Fruit fly (Drosophila melanogaster) whole organism, embryonic: Measurements from ENCODE around the gene CG6163.
A peak's percentile ranks its signal among the peaks of the same experiment; 100 is the strongest.

Experiments
- Abd-B ChIP-seq: fragments of 200-800 bp; sonication (Bioruptor generic); optimal IDR thresholded peaks from 2 replicates; lab custom pipeline; 2018; ENCODE audit warnings: missing biosample characterization, mild to moderate bottlenecking, missing genetic modification characterization, moderate library complexity
- Ada2b ChIP-seq: fragments of 200-800 bp; sonication (Bioruptor generic); IDR thresholded peaks from 2 replicates; pipeline ENCODE4 v1.3.6; 2022; ENCODE audit warnings: missing biosample characterization, missing genetic modification characterization
- Blimp-1 ChIP-seq: fragments of 200-800 bp; sonication (Bioruptor generic); optimal IDR thresholded peaks from 3 replicates; lab custom pipeline; 2018; ENCODE audit warnings: missing biosample characterization, missing genetic modification characterization, mild to moderate bottlenecking, moderate library complexity, missing genetic modification reagents
- CG10462 ChIP-seq: fragments of 200-800 bp; sonication (Bioruptor generic); optimal IDR thresholded peaks from 2 replicates; lab custom pipeline; 2016; ENCODE audit warnings: missing biosample characterization, missing genetic modification characterization
- CG10654 ChIP-seq: fragments of 200-800 bp; sonication (Bioruptor generic); optimal IDR thresholded peaks from 2 replicates; lab custom pipeline; 2016; ENCODE audit warnings: missing biosample characterization, missing genetic modification characterization
- CG12236 ChIP-seq: fragments of 200-800 bp; sonication (Bioruptor generic); optimal IDR thresholded peaks from 2 replicates; lab custom pipeline; 2016; ENCODE audit warnings: missing biosample characterization, missing genetic modification characterization
- CG12769 ChIP-seq: fragments of 200-800 bp; sonication (Bioruptor generic); optimal IDR thresholded peaks from 2 replicates; lab custom pipeline; 2019; ENCODE audit warnings: missing biosample characterization, mild to moderate bottlenecking, missing genetic modification characterization, moderate library complexity
- CG14667 ChIP-seq: fragments of 200-800 bp; sonication (Bioruptor generic); IDR thresholded peaks from 2 replicates; pipeline ENCODE4 v1.3.6; 2022; ENCODE audit warnings: missing biosample characterization, missing genetic modification characterization
- CG15073 ChIP-seq: fragments of 200-800 bp; sonication (Bioruptor generic); optimal IDR thresholded peaks from 2 replicates; lab custom pipeline; 2016; ENCODE audit warnings: missing biosample characterization, missing genetic modification characterization
- CG1603 ChIP-seq: fragments of 200-800 bp; sonication (Bioruptor generic); optimal IDR thresholded peaks from 2 replicates; lab custom pipeline; 2019; ENCODE audit warnings: missing biosample characterization, mild to moderate bottlenecking, missing genetic modification characterization, moderate library complexity
- CG16779 ChIP-seq: fragments of 200-800 bp; sonication (Bioruptor generic); IDR thresholded peaks from 2 replicates; pipeline ENCODE4 v1.3.6; 2022; ENCODE audit warnings: missing biosample characterization, missing genetic modification characterization
- CG17359 ChIP-seq: fragments of 200-800 bp; sonication (Bioruptor generic); optimal IDR thresholded peaks from 3 replicates; lab custom pipeline; 2018; ENCODE audit warnings: missing biosample characterization, mild to moderate bottlenecking, missing genetic modification characterization, moderate library complexity
- CG17361 ChIP-seq: fragments of 200-800 bp; sonication (Bioruptor generic); IDR thresholded peaks from 3 replicates; pipeline ENCODE4 v1.3.6; 2022; ENCODE audit warnings: missing biosample characterization, missing genetic modification characterization
- CG3065 ChIP-seq: fragments of 200-800 bp; sonication (Bioruptor generic); optimal IDR thresholded peaks from 2 replicates; lab custom pipeline; 2016; ENCODE audit warnings: missing biosample characterization, missing genetic modification characterization
- CG31388 ChIP-seq: fragments of 200-800 bp; sonication (Bioruptor generic); optimal IDR thresholded peaks from 2 replicates; lab custom pipeline; 2016; ENCODE audit warnings: missing biosample characterization, missing genetic modification characterization
- CG4360 ChIP-seq: fragments of 200-800 bp; sonication (Bioruptor generic); IDR thresholded peaks from 2 replicates; pipeline ENCODE4 v1.3.6; 2022; ENCODE audit warnings: missing biosample characterization, missing genetic modification characterization
- CG4707 ChIP-seq: fragments of 200-800 bp; sonication (Bioruptor generic); optimal IDR thresholded peaks from 2 replicates; lab custom pipeline; 2018; ENCODE audit warnings: missing biosample characterization, mild to moderate bottlenecking, missing genetic modification characterization, moderate library complexity
- CG4730 ChIP-seq: fragments of 200-800 bp; sonication (Bioruptor generic); IDR thresholded peaks from 2 replicates; pipeline ENCODE4 v1.3.6; 2022; ENCODE audit warnings: missing biosample characterization, missing genetic modification characterization
- CG6813 ChIP-seq: fragments of 200-800 bp; sonication (Bioruptor generic); optimal IDR thresholded peaks from 2 replicates; lab custom pipeline; 2017; ENCODE audit warnings: missing biosample characterization, missing genetic modification characterization, mild to moderate bottlenecking, moderate library complexity, missing genetic modification reagents
- CG8281 ChIP-seq: fragments of 200-800 bp; sonication (Bioruptor generic); optimal IDR thresholded peaks from 2 replicates; lab custom pipeline; 2018; ENCODE audit warnings: missing biosample characterization, mild to moderate bottlenecking, missing genetic modification characterization, moderate library complexity
- CG8290 ChIP-seq, 3 experiments: fragments of 200-800 bp; sonication (Bioruptor generic); optimal IDR thresholded peaks; 2 replicates each; lab custom pipeline; 2016 to 2019; ENCODE audit warnings: missing biosample characterization in 3 of 3, missing genetic modification characterization in 3 of 3, mild to moderate bottlenecking in 2 of 3, moderate library complexity in 1 of 3
- D ChIP-seq, 2 experiments: fragments of 200-800 bp in 1 of 2; fragments of >200 bp in 1 of 2; sonication (Bioruptor generic) in 1 of 2; optimal IDR thresholded peaks; 2 replicates in 1 of 2; 3 replicates in 1 of 2; lab custom pipeline; 2017; ENCODE audit warnings: mild to moderate bottlenecking in 1 of 2, missing biosample characterization in 1 of 2, missing genetic modification characterization in 1 of 2, missing genetic modification reagents in 1 of 2
- Doc3 ChIP-seq: fragments of 200-800 bp; sonication (Bioruptor generic); IDR thresholded peaks from 3 replicates; pipeline ENCODE4 v1.3.6; 2022; ENCODE audit warnings: missing biosample characterization, missing genetic modification characterization; ENCODE audit not compliant: partially characterized antibody
- Hr39 ChIP-seq: fragments of >200 bp; optimal IDR thresholded peaks from 2 replicates; lab custom pipeline; 2017
- Jarid2 ChIP-seq: fragments of 200-800 bp; sonication (Bioruptor generic); optimal IDR thresholded peaks from 3 replicates; lab custom pipeline; 2017; ENCODE audit warnings: mild to moderate bottlenecking, missing biosample characterization, missing genetic modification reagents, missing genetic modification characterization
- NC2β ChIP-seq: fragments of 200-800 bp; sonication (Bioruptor generic); optimal IDR thresholded peaks from 2 replicates; lab custom pipeline; 2016; ENCODE audit warnings: missing biosample characterization, missing genetic modification characterization
- NK7.1 ChIP-seq: fragments of 200-800 bp; sonication (Bioruptor generic); optimal IDR thresholded peaks from 3 replicates; lab custom pipeline; 2016; ENCODE audit warnings: missing biosample characterization, missing genetic modification characterization
- Oaz ChIP-seq: fragments of 200-800 bp; sonication (Bioruptor generic); IDR thresholded peaks from 2 replicates; pipeline ENCODE4 v1.3.6; 2022; ENCODE audit warnings: missing biosample characterization, missing genetic modification characterization
- Sox100B ChIP-seq: fragments of 200-800 bp; sonication (Bioruptor generic); optimal IDR thresholded peaks from 3 replicates; lab custom pipeline; 2018; ENCODE audit warnings: missing biosample characterization, mild to moderate bottlenecking, missing genetic modification characterization
- Taf1 ChIP-seq: fragments of 200-800 bp; sonication (Bioruptor generic); IDR thresholded peaks from 2 replicates; pipeline ENCODE4 v1.3.6; 2022; ENCODE audit warnings: missing biosample characterization, missing genetic modification characterization
- cato ChIP-seq: fragments of 200-800 bp; sonication (Bioruptor generic); optimal IDR thresholded peaks from 2 replicates; lab custom pipeline; 2016; ENCODE audit warnings: missing biosample characterization, missing genetic modification characterization, borderline replicate concordance
- ci ChIP-seq: fragments of 200-800 bp; sonication (Bioruptor generic); IDR thresholded peaks from 3 replicates; pipeline ENCODE4 v1.3.6; 2022; ENCODE audit warnings: missing biosample characterization, missing genetic modification characterization
- dimm ChIP-seq: fragments of 200-800 bp; sonication (Bioruptor generic); IDR thresholded peaks from 2 replicates; pipeline ENCODE4 v1.3.6; 2022; ENCODE audit warnings: missing biosample characterization, missing genetic modification characterization
- dmrt99B ChIP-seq: fragments of 200-800 bp; sonication (Bioruptor generic); optimal IDR thresholded peaks from 2 replicates; lab custom pipeline; 2018; ENCODE audit warnings: missing biosample characterization, mild to moderate bottlenecking, missing genetic modification characterization, moderate library complexity
- ems ChIP-seq: fragments of 200-800 bp; sonication (Bioruptor generic); optimal IDR thresholded peaks from 3 replicates; lab custom pipeline; 2016; ENCODE audit warnings: missing biosample characterization, missing genetic modification characterization
- eyg ChIP-seq: fragments of 200-800 bp; sonication (Bioruptor generic); optimal IDR thresholded peaks from 3 replicates; lab custom pipeline; 2016; ENCODE audit warnings: missing biosample characterization, missing genetic modification characterization
- fd102C ChIP-seq: fragments of 200-800 bp; sonication (Bioruptor generic); optimal IDR thresholded peaks from 2 replicates; lab custom pipeline; 2018; ENCODE audit warnings: missing biosample characterization, mild to moderate bottlenecking, missing genetic modification characterization, moderate library complexity
- gcm ChIP-seq: fragments of 200-800 bp; sonication (Bioruptor generic); optimal IDR thresholded peaks from 2 replicates; lab custom pipeline; 2019; ENCODE audit warnings: missing biosample characterization, mild to moderate bottlenecking, missing genetic modification characterization, moderate library complexity
- lab ChIP-seq: fragments of 200-800 bp; sonication (Bioruptor generic); optimal IDR thresholded peaks from 3 replicates; lab custom pipeline; 2017; ENCODE audit warnings: missing biosample characterization, missing genetic modification characterization, mild to moderate bottlenecking, moderate library complexity, missing genetic modification reagents
- pan ChIP-seq, 4 experiments: fragments of >200 bp in 3 of 4; fragments of 200-800 bp in 1 of 4; sonication (Bioruptor generic) in 1 of 4; optimal IDR thresholded peaks in 3 of 4; IDR thresholded peaks in 1 of 4; 2 replicates each; pipeline versions ENCODE4 v1.3.6 to Lab custom; 2017 to 2022; ENCODE audit warnings: missing biosample characterization in 2 of 4, missing genetic modification characterization in 2 of 4, mixed read lengths in 1 of 4
- row ChIP-seq: fragments of 200-800 bp; sonication (Bioruptor generic); IDR thresholded peaks from 3 replicates; pipeline ENCODE4 v1.3.6; 2022; ENCODE audit warnings: missing biosample characterization, missing genetic modification characterization
- sr ChIP-seq: fragments of 200-800 bp; sonication (Bioruptor generic); IDR thresholded peaks from 3 replicates; pipeline ENCODE4 v1.3.6; 2022; ENCODE audit warnings: missing biosample characterization, missing genetic modification characterization
- stwl ChIP-seq: fragments of 200-800 bp; sonication (Bioruptor generic); optimal IDR thresholded peaks from 3 replicates; lab custom pipeline; 2018; ENCODE audit warnings: missing biosample characterization, mild to moderate bottlenecking, missing genetic modification characterization, moderate library complexity
- vvl ChIP-seq: fragments of 200-800 bp; sonication (Bioruptor generic); IDR thresholded peaks from 2 replicates; pipeline ENCODE4 v1.3.6; 2022; ENCODE audit warnings: missing biosample characterization, missing genetic modification characterization
- zen ChIP-seq: fragments of 200-800 bp; sonication (Bioruptor generic); optimal IDR thresholded peaks from 3 replicates; lab custom pipeline; 2018; ENCODE audit warnings: missing biosample characterization, mild to moderate bottlenecking, missing genetic modification characterization, moderate library complexity

Gene CG6163

dm6 chr3L:11406535-11407201, 42.0 kb upstream of the CG6163 start (continued):
- TF ChIP-seq CG12769 (tag; lab: Kevin White, UChicago) (peak; percentile 82), CG16779 (GFP tag; lab: Robert Waterston, UW) (peak; percentile 50; the same call in 1 of the 2 replicates), D (optimal IDR thresholded peaks at IDR 0.05; lab: Kevin White, UChicago) (peak; percentile 35), D (GFP tag; optimal IDR thresholded peaks at IDR 0.05; lab: Kevin White, UChicago) (no peak), Abd-B (GFP tag; lab: Kevin White, UChicago) (no peak), CG8290 (GFP tag; optimal IDR thresholded peaks at IDR 0.05; lab: Kevin White, UChicago) (no peak), CG8290 (tag; optimal IDR thresholded peaks at IDR 0.05; lab: Kevin White, UChicago) (peak in 1 of 2 experiments; percentile 57), row (no peak), CG10462 (GFP tag; lab: Kevin White, UChicago) (no peak), CG3065 (GFP tag; lab: Kevin White, UChicago) (no peak), sr (GFP tag; lab: Robert Waterston, UW) (peak; percentile 66; the same call in 1 of the 3 replicates), Hr39 (lab: Kevin White, UChicago) (no peak), dmrt99B (tag; lab: Kevin White, UChicago) (no peak), Blimp-1 (peak; percentile 43), zen (tag; lab: Kevin White, UChicago) (peak; percentile 26), CG1603 (tag; lab: Kevin White, UChicago) (peak; percentile 14), Ada2b (no peak), ci (GFP tag; lab: Robert Waterston, UW) (0 out of 3 replicates have a peak, but pooled peaks have one; percentile 24), CG12236 (GFP tag; lab: Kevin White, UChicago) (no peak), ems (GFP tag; lab: Kevin White, UChicago) (no peak), CG10654 (no peak)

- TF ChIP-seq dimm (GFP tag; lab: Robert Waterston, UW) (peak; percentile 93), Taf1 (GFP tag; lab: Robert Waterston, UW) (peak; percentile 86), CG15073 (GFP tag; lab: Kevin White, UChicago) (peak; percentile 84), pan (optimal IDR thresholded peaks at IDR 0.05; lab: Kevin White, UChicago) (no peak), pan (GFP tag; optimal IDR thresholded peaks at IDR 0.05 in 1 of 2, IDR thresholded peaks at IDR 0.05 in 1 of 2) (peak in 1 of 2 experiments; percentile 96), CG4730 (GFP tag; lab: Robert Waterston, UW) (peak; percentile 93), CG14667 (GFP tag; lab: Robert Waterston, UW) (peak; percentile 86), NK7.1 (GFP tag; lab: Kevin White, UChicago) (peak; percentile 74), CG8281 (peak; percentile 85), Doc3 (no peak), Sox100B (peak; percentile 91), cato (peak; percentile 93), gcm (peak; percentile 95), CG17361 (GFP tag; lab: Robert Waterston, UW) (peak; percentile 93), fd102C (no peak), lab (GFP tag; lab: Kevin White, UChicago) (peak; percentile 89), CG4707 (GFP tag; lab: Kevin White, UChicago) (peak; percentile 94), Jarid2 (GFP tag; lab: Kevin White, UChicago) (peak; percentile 77), CG31388 (GFP tag; lab: Kevin White, UChicago) (peak; percentile 66), vvl (GFP tag; lab: Robert Waterston, UW) (peak; percentile 98), NC2β (peak; percentile 97), CG4360 (GFP tag; lab: Robert Waterston, UW) (peak; percentile 75), stwl (tag; lab: Kevin White, UChicago) (peak; percentile 55), CG6813 (peak; percentile 94), CG17359 (tag; lab: Kevin White, UChicago) (peak; percentile 97), Oaz (GFP tag; lab: Robert Waterston, UW) (peak; percentile 90), eyg (peak; percentile 79)
Observed at dm6 chr3L:11405362-11406254, 40.9 kb upstream of the CG6163 start.
